Worm (Caenorhabditis elegans) whole organism, late embryonic: Measurements from ENCODE around the gene gldc-1.

Experiments
- C38D4.7 ChIP-seq: fragments of 200-800 bp; sonication (Bioruptor generic); optimal IDR thresholded peaks from 2 replicates; lab custom pipeline; 2018; ENCODE audit warnings: mild to moderate bottlenecking, missing genetic modification characterization, moderate library complexity, missing compliant biosample characterization
- F13H6.1 ChIP-seq: sonication (generic microtip); optimal IDR thresholded peaks from 2 replicates; lab custom pipeline; 2016; ENCODE audit warnings: missing genetic modification characterization, missing compliant biosample characterization
- dve-1 ChIP-seq: sonication (generic microtip); optimal IDR thresholded peaks from 2 replicates; lab custom pipeline; 2017; ENCODE audit warnings: antibody characterized with exemption, mild to moderate bottlenecking, missing genetic modification characterization, missing compliant biosample characterization
- lin-11 ChIP-seq: fragments of 200-800 bp; sonication (Bioruptor generic); optimal IDR thresholded peaks from 2 replicates; lab custom pipeline; 2018; ENCODE audit warnings: mild to moderate bottlenecking, missing genetic modification characterization, missing compliant biosample characterization
- pag-3 ChIP-seq: sonication (generic microtip); optimal IDR thresholded peaks from 2 replicates; lab custom pipeline; 2016; ENCODE audit warnings: missing compliant biosample characterization, missing genetic modification characterization, borderline replicate concordance
- pax-1 ChIP-seq: fragments of 150-350 bp; optimal IDR thresholded peaks from 2 replicates; lab custom pipeline; 2014; ENCODE audit warnings: missing biosample characterization, missing genetic modification characterization
- ref-2 ChIP-seq: sonication (generic microtip); optimal IDR thresholded peaks from 2 replicates; lab custom pipeline; 2016; ENCODE audit warnings: missing genetic modification characterization, missing compliant biosample characterization
- tbx-2 ChIP-seq: sonication (generic microtip); optimal IDR thresholded peaks from 2 replicates; lab custom pipeline; 2016; ENCODE audit warnings: missing genetic modification characterization, missing compliant biosample characterization
- unc-86 ChIP-seq: sonication (generic microtip); optimal IDR thresholded peaks from 2 replicates; lab custom pipeline; 2016; ENCODE audit warnings: missing genetic modification characterization, missing compliant biosample characterization

DNA sequence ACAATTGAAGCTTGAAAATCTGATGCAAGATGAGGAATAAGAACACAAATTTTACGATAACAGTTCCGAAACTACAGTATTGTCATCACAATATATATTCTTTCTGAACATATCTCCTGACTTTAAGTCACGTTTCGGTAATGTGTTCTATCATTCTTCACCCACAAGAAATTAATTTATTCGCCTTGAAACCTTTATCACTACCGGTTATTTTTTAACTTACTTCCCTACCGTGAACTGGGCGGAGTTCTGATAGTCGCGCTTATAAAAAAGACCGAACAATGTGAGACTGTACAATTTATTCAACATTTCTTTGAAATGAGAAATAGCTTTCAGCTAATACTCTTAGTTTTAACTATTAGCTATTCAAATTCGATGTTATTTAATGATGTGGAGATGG, 39.7 kb upstream of the gldc-1 start, which contains the start of gene ins-20:
- TF ChIP-seq C38D4.7 = no peak
- no peak for TF ChIP-seq pax-1 (tag; lab: Kevin White, UChicago)
- TF ChIP-seq dve-1 (tag; lab: Kevin White, UChicago) = no peak
- no peak for TF ChIP-seq lin-11 (tag; lab: Kevin White, UChicago)
- no peak for TF ChIP-seq unc-86 (tag; lab: Kevin White, UChicago)
- TF ChIP-seq F13H6.1 = no peak
- TF ChIP-seq tbx-2 (tag; lab: Kevin White, UChicago) = no peak
- TF ChIP-seq ref-2 (tag; lab: Kevin White, UChicago) = no peak
- TF ChIP-seq pag-3 (tag; lab: Kevin White, UChicago) = no peak
